Fruit fly (Drosophila melanogaster): ENCODE results near the gene CG46412.

The CG46412 gene

dm6 chr3L:11588594-11588993 is 24.7 kb upstream of the CG46412 start:
- TF ChIP-seq topi (GFP tag; optimal IDR thresholded peaks at IDR 0.05): no peak
- TF ChIP-seq CG10631 (GFP tag; optimal IDR thresholded peaks at IDR 0.05): no peak
- no peak for TF ChIP-seq CG10669 (GFP tag; optimal IDR thresholded peaks at IDR 0.05)
- 0 out of 3 replicates have a peak, but pooled peaks have one; percentile 42 for TF ChIP-seq CG6163 (GFP tag; IDR thresholded peaks at IDR 0.05)
- no peak for TF ChIP-seq OdsH (GFP tag; optimal IDR thresholded peaks at IDR 0.05)
- peak; percentile 47 for TF ChIP-seq fkh (GFP tag; optimal IDR thresholded peaks at IDR 0.05)

dm6 chr3L:11587720-11588580 is 24.1 kb upstream of the CG46412 start, which contains the start of gene rt:
Gene rt (minus strand): TSS chr3L:11587770.
- peak; percentile 90 for TF ChIP-seq CG6808 (GFP tag; optimal IDR thresholded peaks at IDR 0.05)
- peak; percentile 70 for TF ChIP-seq CG11762 (GFP tag; optimal IDR thresholded peaks at IDR 0.05; ENCODE audit: insufficient read depth)
- TF ChIP-seq CG8119 (GFP tag; IDR thresholded peaks at IDR 0.05): peak; percentile 83
- TF ChIP-seq ss (GFP tag; optimal IDR thresholded peaks at IDR 0.05): peak; percentile 81 to 89
- TF ChIP-seq dsx (GFP tag; optimal IDR thresholded peaks at IDR 0.05; ENCODE audit: poor library complexity, severe bottlenecking): peak; percentile 85
- TF ChIP-seq salr (GFP tag; optimal IDR thresholded peaks at IDR 0.05): peak; percentile 52 to 81
- peak; percentile 61 for TF ChIP-seq CG4318 (GFP tag; optimal IDR thresholded peaks at IDR 0.05)
- peak; percentile 78 for TF ChIP-seq CG34406 (GFP tag; optimal IDR thresholded peaks at IDR 0.05)
- peak; percentile 83 for TF ChIP-seq Hr4 (GFP tag; optimal IDR thresholded peaks at IDR 0.05)
- TF ChIP-seq Sox15 (GFP tag; optimal IDR thresholded peaks at IDR 0.05): peak; percentile 62
- peak; percentile 79 for TF ChIP-seq CG3919 (GFP tag; optimal IDR thresholded peaks at IDR 0.05)
- TF ChIP-seq net (GFP tag; optimal IDR thresholded peaks at IDR 0.05): peak; percentile 84
- peak; percentile 95 for TF ChIP-seq Eip78C (GFP tag)
- peak; percentile 63 for TF ChIP-seq CG11902 (GFP tag; optimal IDR thresholded peaks at IDR 0.05)
- no peak for TF ChIP-seq Blimp-1 (GFP tag; optimal IDR thresholded peaks at IDR 0.05)
- peak; percentile 90 for TF ChIP-seq fd59A (GFP tag; optimal IDR thresholded peaks at IDR 0.05)
- TF ChIP-seq Lpt (GFP tag; optimal IDR thresholded peaks at IDR 0.05): peak; percentile 67
- no peak for TF ChIP-seq fd85E (GFP tag; optimal IDR thresholded peaks at IDR 0.05)
- TF ChIP-seq CG8632 (GFP tag; optimal IDR thresholded peaks at IDR 0.05): peak; percentile 70
- TF ChIP-seq acj6 (GFP tag; optimal IDR thresholded peaks at IDR 0.05): peak; percentile 77
- TF ChIP-seq esn (GFP tag; optimal IDR thresholded peaks at IDR 0.05): peak; percentile 82
- peak; percentile 86 for TF ChIP-seq spab (GFP tag; optimal IDR thresholded peaks at IDR 0.05)
- peak; percentile 69 for TF ChIP-seq CG8319 (GFP tag; optimal IDR thresholded peaks at IDR 0.05)
- peak; percentile 76 for TF ChIP-seq achi (GFP tag; optimal IDR thresholded peaks at IDR 0.05)
- TF ChIP-seq Ets96B (tag; optimal IDR thresholded peaks at IDR 0.05): peak; percentile 88
- TF ChIP-seq CG31627 (GFP tag; optimal IDR thresholded peaks at IDR 0.05): peak; percentile 75
- TF ChIP-seq pdm3 (GFP tag; optimal IDR thresholded peaks at IDR 0.05): peak; percentile 82
- TF ChIP-seq Hr38 (GFP tag; optimal IDR thresholded peaks at IDR 0.05): no peak
- TF ChIP-seq eg (GFP tag; IDR thresholded peaks at IDR 0.05): peak; percentile 74; the same call in 2 of the 3 replicates
- peak; percentile 92 for TF ChIP-seq CG10669 (GFP tag; optimal IDR thresholded peaks at IDR 0.05)
- peak; percentile 81 for TF ChIP-seq CG16779 (tag; optimal IDR thresholded peaks at IDR 0.05)
- peak; percentile 51 for TF ChIP-seq Eip93F (GFP tag; optimal IDR thresholded peaks at IDR 0.05)
- TF ChIP-seq Eip75B (GFP tag; optimal IDR thresholded peaks at IDR 0.05): peak; percentile 85
- TF ChIP-seq CG15336 (GFP tag; IDR thresholded peaks at IDR 0.05): peak; percentile 84
- peak; percentile 88 for TF ChIP-seq CG1621 (tag; optimal IDR thresholded peaks at IDR 0.05)
- TF ChIP-seq Smox (GFP tag; optimal IDR thresholded peaks at IDR 0.05): peak; percentile 78
- peak; percentile 77 for TF ChIP-seq OdsH (GFP tag; optimal IDR thresholded peaks at IDR 0.05)
- peak; percentile 51 for TF ChIP-seq vri (GFP tag; optimal IDR thresholded peaks at IDR 0.05)
- peak; percentile 88 for TF ChIP-seq Sox14 (GFP tag; optimal IDR thresholded peaks at IDR 0.05)
- no peak for TF ChIP-seq fkh (GFP tag; optimal IDR thresholded peaks at IDR 0.05)
- TF ChIP-seq lz (GFP tag; optimal IDR thresholded peaks at IDR 0.05): peak; percentile 83
- peak; percentile 82 for TF ChIP-seq CG6276 (GFP tag; optimal IDR thresholded peaks at IDR 0.05)
- peak; percentile 83 for TF ChIP-seq CG32006 (GFP tag; optimal IDR thresholded peaks at IDR 0.05)
- TF ChIP-seq Sox102F (GFP tag; optimal IDR thresholded peaks at IDR 0.05): peak; percentile 78
- TF ChIP-seq topi (GFP tag; optimal IDR thresholded peaks at IDR 0.05): peak; percentile 87
